Fruit fly (Drosophila melanogaster) whole organism, pupa: Measurements from ENCODE around the gene CG3337.

Experiments
- CG10348 ChIP-seq: fragments of 200-800 bp; sonication (Bioruptor generic); IDR thresholded peaks from 2 replicates; pipeline ENCODE4 v1.3.6; 2022; ENCODE audit warnings: missing biosample characterization, missing genetic modification characterization
- CG12605 ChIP-seq: fragments of 200-800 bp; sonication (Bioruptor generic); IDR thresholded peaks from 2 replicates; pipeline ENCODE4 v1.3.6; 2022; ENCODE audit warnings: missing biosample characterization, missing genetic modification characterization
- CG13204 ChIP-seq: fragments of 200-800 bp; sonication (Bioruptor generic); optimal IDR thresholded peaks from 2 replicates; lab custom pipeline; 2018; ENCODE audit warnings: missing biosample characterization, mild to moderate bottlenecking, missing genetic modification characterization, moderate library complexity
- CG14655 ChIP-seq: fragments of 200-800 bp; sonication (Bioruptor generic); optimal IDR thresholded peaks from 3 replicates; lab custom pipeline; 2017; ENCODE audit warnings: mild to moderate bottlenecking, missing biosample characterization, missing genetic modification reagents, missing genetic modification characterization
- CG15710 ChIP-seq: fragments of 200-800 bp; sonication (Bioruptor generic); optimal IDR thresholded peaks from 2 replicates; lab custom pipeline; 2018; ENCODE audit warnings: missing biosample characterization, mild to moderate bottlenecking, missing genetic modification characterization, moderate library complexity
- CG17806 ChIP-seq: fragments of 200-800 bp; sonication (Bioruptor generic); optimal IDR thresholded peaks from 2 replicates; lab custom pipeline; 2018; ENCODE audit warnings: missing biosample characterization, mild to moderate bottlenecking, missing genetic modification characterization, moderate library complexity
- CG32121 ChIP-seq: fragments of 200-800 bp; sonication (Bioruptor generic); IDR thresholded peaks from 2 replicates; pipeline ENCODE4 v1.3.6; 2022; ENCODE audit warnings: missing biosample characterization, missing genetic modification characterization
- CG34367 ChIP-seq: fragments of 200-800 bp; sonication (Bioruptor generic); optimal IDR thresholded peaks from 2 replicates; lab custom pipeline; 2018; ENCODE audit warnings: missing biosample characterization, mild to moderate bottlenecking, missing genetic modification characterization
- CG4496 ChIP-seq: fragments of 200-800 bp; sonication (Bioruptor generic); IDR thresholded peaks from 3 replicates; pipeline ENCODE4 v1.3.6; 2022; ENCODE audit warnings: missing biosample characterization, missing genetic modification characterization
- CG8159 ChIP-seq: fragments of 200-800 bp; sonication (Bioruptor generic); optimal IDR thresholded peaks from 3 replicates; lab custom pipeline; 2018; ENCODE audit warnings: missing biosample characterization, mild to moderate bottlenecking, missing genetic modification characterization, moderate library complexity
- CG8301 ChIP-seq: fragments of 200-800 bp; sonication (Bioruptor generic); optimal IDR thresholded peaks from 2 replicates; lab custom pipeline; 2018; ENCODE audit warnings: missing biosample characterization, mild to moderate bottlenecking, missing genetic modification characterization
- CG9948 ChIP-seq: fragments of 200-800 bp; sonication (Bioruptor generic); optimal IDR thresholded peaks from 2 replicates; lab custom pipeline; 2018; ENCODE audit warnings: missing biosample characterization, mild to moderate bottlenecking, missing genetic modification characterization, moderate library complexity
- D1 ChIP-seq: fragments of 200-800 bp; sonication (Bioruptor generic); optimal IDR thresholded peaks from 2 replicates; lab custom pipeline; 2018; ENCODE audit warnings: missing biosample characterization, mild to moderate bottlenecking, missing genetic modification characterization, moderate library complexity
- EcR ChIP-seq: fragments of 200-800 bp; sonication (Bioruptor generic); optimal IDR thresholded peaks from 3 replicates; lab custom pipeline; 2019; ENCODE audit warnings: missing biosample characterization, missing genetic modification characterization, mild to moderate bottlenecking, moderate library complexity, missing genetic modification reagents
- Ets98B ChIP-seq: fragments of 200-800 bp; sonication (Bioruptor generic); IDR thresholded peaks from 2 replicates; pipeline ENCODE4 v1.3.6; 2022; ENCODE audit warnings: missing biosample characterization, missing genetic modification characterization
- Pif1A ChIP-seq: fragments of 200-800 bp; sonication (Bioruptor generic); optimal IDR thresholded peaks from 3 replicates; lab custom pipeline; 2016; ENCODE audit warnings: missing biosample characterization, missing genetic modification characterization
- Pif1B ChIP-seq: fragments of 200-800 bp; sonication (Bioruptor generic); optimal IDR thresholded peaks from 3 replicates; lab custom pipeline; 2016; ENCODE audit warnings: missing biosample characterization, missing genetic modification characterization
- Snoo ChIP-seq: fragments of 200-800 bp; sonication (Bioruptor generic); optimal IDR thresholded peaks from 3 replicates; lab custom pipeline; 2017; ENCODE audit warnings: missing biosample characterization, mild to moderate bottlenecking, missing genetic modification characterization, inconsistent platforms
- fd96Ca ChIP-seq: fragments of 200-800 bp; sonication (Bioruptor generic); IDR thresholded peaks from 3 replicates; pipeline ENCODE4 v1.3.6; 2022; ENCODE audit warnings: missing biosample characterization, missing genetic modification characterization
- gl ChIP-seq: fragments of 200-800 bp; sonication (Bioruptor generic); optimal IDR thresholded peaks from 2 replicates; lab custom pipeline; 2018; ENCODE audit warnings: missing biosample characterization, mild to moderate bottlenecking, missing genetic modification characterization
- rn ChIP-seq: fragments of 200-800 bp; sonication (Bioruptor generic); IDR thresholded peaks from 2 replicates; pipeline ENCODE4 v1.3.6; 2022; ENCODE audit warnings: missing biosample characterization, missing genetic modification characterization

Gene CG3337

dm6 chr3R:21267972-21268512 is 44.7 kb upstream of the CG3337 start:
- TF ChIP-seq EcR (GFP tag; lab: Kevin White, UChicago) (no peak), gl (peak; percentile 10), Pif1B (no peak), CG15710 (tag; lab: Kevin White, UChicago) (no peak), Ets98B (GFP tag; lab: Robert Waterston, UW) (no peak), D1 (tag; lab: Kevin White, UChicago) (no peak), CG14655 (GFP tag; lab: Kevin White, UChicago) (no peak), CG8301 (no peak), rn (no peak), CG4496 (GFP tag; lab: Robert Waterston, UW) (no peak), CG13204 (GFP tag; lab: Kevin White, UChicago) (no peak), Pif1A (no peak), fd96Ca (GFP tag; lab: Robert Waterston, UW) (0 out of 3 replicates have a peak, but pooled peaks have one; percentile 18), CG9948 (tag; lab: Kevin White, UChicago) (no peak), CG34367 (tag; lab: Kevin White, UChicago) (no peak), CG10348 (GFP tag; lab: Robert Waterston, UW) (no peak), CG8159 (tag; lab: Kevin White, UChicago) (no peak), CG17806 (no peak), CG12605 (GFP tag; lab: Robert Waterston, UW) (peak; percentile 23; the same call in 1 of the 2 replicates), CG32121 (no peak), Snoo (tag; lab: Kevin White, UChicago) (no peak)

dm6 chr3R:21263177-21263576 is 39.8 kb upstream of the CG3337 start:
- TF ChIP-seq CG4496 (GFP tag; lab: Robert Waterston, UW) (peak; percentile 85; the same call in 2 of the 3 replicates), EcR (GFP tag; lab: Kevin White, UChicago) (no peak), Pif1A (peak; percentile 17), Snoo (tag; lab: Kevin White, UChicago) (peak; percentile 40), Ets98B (GFP tag; lab: Robert Waterston, UW) (peak; percentile 31; the same call in 1 of the 2 replicates), CG14655 (GFP tag; lab: Kevin White, UChicago) (no peak), CG34367 (tag; lab: Kevin White, UChicago) (no peak), fd96Ca (GFP tag; lab: Robert Waterston, UW) (peak; percentile 43; the same call in 1 of the 3 replicates), CG12605 (GFP tag; lab: Robert Waterston, UW) (no peak)

DNA sequence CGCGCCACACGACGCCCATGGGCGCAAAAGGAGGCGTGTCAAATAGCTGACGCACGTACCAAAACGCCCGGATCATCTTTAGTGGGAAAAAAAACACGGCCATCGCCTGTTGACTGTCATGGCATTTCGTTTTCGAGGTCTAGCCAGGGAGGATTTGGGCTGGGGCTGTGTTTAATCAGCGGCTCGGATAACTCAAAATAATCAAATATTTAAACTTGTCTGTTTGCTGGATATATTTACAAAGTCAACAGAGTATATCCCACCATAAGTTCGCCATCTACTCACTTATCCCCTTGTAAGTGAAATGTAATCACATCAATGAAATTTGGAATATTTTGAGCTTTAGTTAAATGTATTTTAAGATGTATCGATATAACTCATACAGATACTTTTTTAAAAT is 37.4 kb upstream of the CG3337 start:
- TF ChIP-seq Snoo (tag; lab: Kevin White, UChicago) (no peak), CG32121 (no peak), EcR (GFP tag; lab: Kevin White, UChicago) (no peak), CG17806 (no peak), CG14655 (GFP tag; lab: Kevin White, UChicago) (no peak), CG12605 (GFP tag; lab: Robert Waterston, UW) (no peak), CG10348 (GFP tag; lab: Robert Waterston, UW) (no peak), CG15710 (tag; lab: Kevin White, UChicago) (no peak), CG8301 (no peak), fd96Ca (GFP tag; lab: Robert Waterston, UW) (no peak), D1 (tag; lab: Kevin White, UChicago) (no peak), Ets98B (GFP tag; lab: Robert Waterston, UW) (no peak), rn (no peak), CG8159 (tag; lab: Kevin White, UChicago) (no peak), CG9948 (tag; lab: Kevin White, UChicago) (no peak), Pif1B (no peak), CG13204 (GFP tag; lab: Kevin White, UChicago) (no peak), Pif1A (no peak)
- TF ChIP-seq, all 21 proteins: peak for 0

- TF ChIP-seq CG8301 = peak; percentile 19
- peak; percentile 57 for TF ChIP-seq CG32121
- no peak for TF ChIP-seq CG34367 (tag; lab: Kevin White, UChicago)
- no peak for TF ChIP-seq CG17806
- TF ChIP-seq EcR (GFP tag; lab: Kevin White, UChicago) = no peak
- TF ChIP-seq Snoo (tag; lab: Kevin White, UChicago) = no peak
- no peak for TF ChIP-seq Pif1B
- no peak for TF ChIP-seq D1 (tag; lab: Kevin White, UChicago)
- TF ChIP-seq CG14655 (GFP tag; lab: Kevin White, UChicago) = peak; percentile 42
- TF ChIP-seq Ets98B (GFP tag; lab: Robert Waterston, UW) = peak; percentile 14; the same call in 1 of the 2 replicates
These were observed 30.9 kb upstream of the CG3337 start for dm6 chr3R:21254296-21254695.

dm6 chr3R:21252478-21252877 is 29.1 kb upstream of the CG3337 start:
- TF ChIP-seq Snoo (tag; lab: Kevin White, UChicago) (no peak), CG32121 (no peak), EcR (GFP tag; lab: Kevin White, UChicago) (peak; percentile 18), CG14655 (GFP tag; lab: Kevin White, UChicago) (no peak), fd96Ca (GFP tag; lab: Robert Waterston, UW) (no peak), CG8301 (no peak)

DNA sequence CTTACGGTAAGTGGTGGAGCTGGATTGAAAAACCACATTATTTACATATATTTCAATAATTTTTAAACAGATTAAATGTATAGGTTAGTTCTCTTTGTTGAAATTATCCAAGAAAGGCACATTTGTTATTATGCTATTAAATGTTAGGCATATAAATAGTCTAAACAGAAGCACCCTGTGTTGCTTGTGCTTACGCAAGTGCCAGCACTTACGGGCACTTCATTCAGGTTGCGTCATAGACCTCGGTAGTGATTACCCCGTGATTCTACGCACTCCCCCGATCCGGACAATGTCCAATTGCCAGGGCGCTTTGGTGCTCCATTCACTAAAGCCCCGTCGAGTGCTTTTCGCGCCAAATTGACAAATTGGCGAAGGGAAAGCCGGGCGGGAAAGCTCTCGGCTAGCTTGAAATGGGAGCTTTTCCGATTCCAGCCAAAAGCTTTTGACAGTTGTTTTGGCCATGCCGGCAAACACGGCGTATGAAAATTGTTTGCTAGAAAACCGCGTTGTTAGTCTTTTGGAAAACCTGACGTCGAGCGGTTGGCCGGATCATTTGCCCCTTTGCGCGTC is 23.2 kb upstream of the CG3337 start, which contains the start of gene ETHR:
Gene ETHR, plus strand, starts transcription at position 520 of the 570 bp plus-strand sequence.
- TF ChIP-seq D1 (tag; lab: Kevin White, UChicago) = no peak
- peak; percentile 3 for TF ChIP-seq Pif1A
- TF ChIP-seq Ets98B (GFP tag; lab: Robert Waterston, UW) = no peak
- TF ChIP-seq gl = no peak
- no peak for TF ChIP-seq CG9948 (tag; lab: Kevin White, UChicago)
- TF ChIP-seq fd96Ca (GFP tag; lab: Robert Waterston, UW) = peak; percentile 23; the same call in 1 of the 3 replicates
- TF ChIP-seq CG4496 (GFP tag; lab: Robert Waterston, UW) = peak; percentile 66; the same call in 1 of the 3 replicates
- TF ChIP-seq CG32121 = peak; percentile 54
- TF ChIP-seq Pif1B = no peak
- TF ChIP-seq CG8301 = no peak
- TF ChIP-seq CG13204 (GFP tag; lab: Kevin White, UChicago) = no peak
- no peak for TF ChIP-seq CG34367 (tag; lab: Kevin White, UChicago)
- TF ChIP-seq EcR (GFP tag; lab: Kevin White, UChicago) = no peak
- no peak for TF ChIP-seq CG12605 (GFP tag; lab: Robert Waterston, UW)
